Fruit fly (Drosophila melanogaster): ENCODE measurements around the gene Prosalpha2.

Gene Prosalpha2

dm6 chr3R:12402935-12403334 lies 28.2 kb upstream of the Prosalpha2 start:
- peak; percentile 97 for TF ChIP-seq rgr (GFP tag; optimal IDR thresholded peaks at IDR 0.05)
- no peak for TF ChIP-seq Hr78 (GFP tag; optimal IDR thresholded peaks at IDR 0.05)
- TF ChIP-seq Abd-B (GFP tag; optimal IDR thresholded peaks at IDR 0.05) = no peak
- no peak for TF ChIP-seq Myc (optimal IDR thresholded peaks at IDR 0.05)
- peak; percentile 100 for TF ChIP-seq CG9705 (GFP tag; optimal IDR thresholded peaks at IDR 0.05)
- peak; percentile 94 for TF ChIP-seq sv (GFP tag; optimal IDR thresholded peaks at IDR 0.05)
- TF ChIP-seq ey (GFP tag; optimal IDR thresholded peaks at IDR 0.05) = peak; percentile 89
- peak; percentile 92 for TF ChIP-seq Hr83 (GFP tag; optimal IDR thresholded peaks at IDR 0.05; ENCODE audit: poor library complexity, severe bottlenecking)
- peak; percentile 95 for TF ChIP-seq br (GFP tag; optimal IDR thresholded peaks at IDR 0.05)
- peak; percentile 94 for TF ChIP-seq fru (GFP tag; optimal IDR thresholded peaks at IDR 0.05)
- TF ChIP-seq Dfd (GFP tag; optimal IDR thresholded peaks at IDR 0.05) = no peak
- no peak for TF ChIP-seq tai (GFP tag; optimal IDR thresholded peaks at IDR 0.05)
- TF ChIP-seq Rel (GFP tag; optimal IDR thresholded peaks at IDR 0.05) = peak; percentile 90
- TF ChIP-seq Rel (tag; optimal IDR thresholded peaks at IDR 0.05) = peak; percentile 93
- peak; percentile 94 for TF ChIP-seq Hnf4 (GFP tag; optimal IDR thresholded peaks at IDR 0.05)
- TF ChIP-seq HLH106 (tag; optimal IDR thresholded peaks at IDR 0.05) = peak; percentile 98
- TF ChIP-seq sage (GFP tag; optimal IDR thresholded peaks at IDR 0.05) = peak; percentile 99
- TF ChIP-seq dl (GFP tag; optimal IDR thresholded peaks at IDR 0.05; ENCODE audit: insufficient read depth in 1 of 2, partially characterized antibody in 2 of 2) = no peak
- no peak for TF ChIP-seq lola (GFP tag; optimal IDR thresholded peaks at IDR 0.05)
- peak; percentile 99 for TF ChIP-seq h (GFP tag; optimal IDR thresholded peaks at IDR 0.05)
- peak; percentile 86 for TF ChIP-seq woc (GFP tag; optimal IDR thresholded peaks at IDR 0.05)
- TF ChIP-seq foxo (GFP tag; optimal IDR thresholded peaks at IDR 0.05) = peak; percentile 89 to 96
- no peak for TF ChIP-seq CrebA (GFP tag; optimal IDR thresholded peaks at IDR 0.05; ENCODE audit: borderline replicate concordance)
- peak; percentile 36 for TF ChIP-seq GATAd (GFP tag; optimal IDR thresholded peaks at IDR 0.05)
- TF ChIP-seq OdsH (GFP tag; optimal IDR thresholded peaks at IDR 0.05) = peak; percentile 95
- TF ChIP-seq pan (optimal IDR thresholded peaks at IDR 0.05) = no peak
- TF ChIP-seq Sp1 (GFP tag; optimal IDR thresholded peaks at IDR 0.05) = peak; percentile 99
- TF ChIP-seq brk (GFP tag; optimal IDR thresholded peaks at IDR 0.05) = peak; percentile 95
- TF ChIP-seq Vsx2 (GFP tag; optimal IDR thresholded peaks at IDR 0.05; ENCODE audit: partially characterized antibody) = no peak
- TF ChIP-seq CG32264 (GFP tag; optimal IDR thresholded peaks at IDR 0.05) = peak; percentile 94
- peak; percentile 88 for TF ChIP-seq dsf (GFP tag; optimal IDR thresholded peaks at IDR 0.05; ENCODE audit: borderline replicate concordance)
- peak; percentile 59 for TF ChIP-seq Mio (GFP tag; optimal IDR thresholded peaks at IDR 0.05)
- no peak for TF ChIP-seq N (GFP tag; optimal IDR thresholded peaks at IDR 0.05)
- TF ChIP-seq psq (GFP tag; optimal IDR thresholded peaks at IDR 0.05) = peak; percentile 84
- no peak for TF ChIP-seq Dif (GFP tag; optimal IDR thresholded peaks at IDR 0.05; ENCODE audit: partially characterized antibody)
- no peak for TF ChIP-seq usp (GFP tag; optimal IDR thresholded peaks at IDR 0.05)
- peak; percentile 84 for TF ChIP-seq Jra (GFP tag; optimal IDR thresholded peaks at IDR 0.05)
- TF ChIP-seq jim (GFP tag; optimal IDR thresholded peaks at IDR 0.05) = no peak
- TF ChIP-seq dmrt93B (GFP tag; optimal IDR thresholded peaks at IDR 0.05) = peak; percentile 99

DNA sequence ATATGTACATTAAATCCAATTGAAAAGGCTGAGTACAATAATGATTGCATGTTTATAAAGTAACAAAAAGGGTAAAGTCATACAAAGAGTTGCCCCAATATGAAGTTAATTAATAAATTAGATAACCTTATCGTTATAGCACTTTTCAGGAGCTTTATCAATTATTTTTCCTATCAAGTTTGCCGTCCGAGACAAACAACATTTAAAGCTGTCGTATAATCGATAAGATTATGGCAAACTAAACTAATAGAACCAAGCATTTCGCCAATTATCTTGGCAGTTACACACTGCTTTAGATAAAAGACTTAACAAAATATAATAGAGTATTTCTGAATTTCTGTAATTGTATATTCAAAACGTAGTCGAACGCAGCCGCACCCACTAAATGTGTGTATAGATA lies 26.0 kb upstream of the Prosalpha2 start:
- no peak for TF ChIP-seq Myc (optimal IDR thresholded peaks at IDR 0.05)
- TF ChIP-seq Sp1 (GFP tag; optimal IDR thresholded peaks at IDR 0.05) = no peak
- TF ChIP-seq Jra (GFP tag; optimal IDR thresholded peaks at IDR 0.05) = no peak
- no peak for TF ChIP-seq Dif (GFP tag; optimal IDR thresholded peaks at IDR 0.05; ENCODE audit: partially characterized antibody)
- TF ChIP-seq rgr (GFP tag; optimal IDR thresholded peaks at IDR 0.05) = no peak
- no peak for TF ChIP-seq tai (GFP tag; optimal IDR thresholded peaks at IDR 0.05)
- no peak for TF ChIP-seq usp (GFP tag; optimal IDR thresholded peaks at IDR 0.05)
- no peak for TF ChIP-seq Hnf4 (GFP tag; optimal IDR thresholded peaks at IDR 0.05)
- no peak for TF ChIP-seq OdsH (GFP tag; optimal IDR thresholded peaks at IDR 0.05)
- TF ChIP-seq HLH106 (tag; optimal IDR thresholded peaks at IDR 0.05) = no peak
- no peak for TF ChIP-seq sage (GFP tag; optimal IDR thresholded peaks at IDR 0.05)
- no peak for TF ChIP-seq dmrt93B (GFP tag; optimal IDR thresholded peaks at IDR 0.05)
- no peak for TF ChIP-seq Dfd (GFP tag; optimal IDR thresholded peaks at IDR 0.05)
- no peak for TF ChIP-seq h (GFP tag; optimal IDR thresholded peaks at IDR 0.05)
- no peak for TF ChIP-seq Hr83 (GFP tag; optimal IDR thresholded peaks at IDR 0.05; ENCODE audit: poor library complexity, severe bottlenecking)
- TF ChIP-seq brk (GFP tag; optimal IDR thresholded peaks at IDR 0.05) = no peak
- no peak for TF ChIP-seq fru (GFP tag; optimal IDR thresholded peaks at IDR 0.05)
- TF ChIP-seq pan (optimal IDR thresholded peaks at IDR 0.05) = no peak
- TF ChIP-seq lola (GFP tag; optimal IDR thresholded peaks at IDR 0.05) = no peak

All from whole organism, wandering third instar larva.